Worm (Caenorhabditis elegans): ENCODE data around the gene M110.7.
A peak's percentile ranks its signal among the peaks of the same experiment; 100 is the strongest.

M110.7 gene

DNA sequence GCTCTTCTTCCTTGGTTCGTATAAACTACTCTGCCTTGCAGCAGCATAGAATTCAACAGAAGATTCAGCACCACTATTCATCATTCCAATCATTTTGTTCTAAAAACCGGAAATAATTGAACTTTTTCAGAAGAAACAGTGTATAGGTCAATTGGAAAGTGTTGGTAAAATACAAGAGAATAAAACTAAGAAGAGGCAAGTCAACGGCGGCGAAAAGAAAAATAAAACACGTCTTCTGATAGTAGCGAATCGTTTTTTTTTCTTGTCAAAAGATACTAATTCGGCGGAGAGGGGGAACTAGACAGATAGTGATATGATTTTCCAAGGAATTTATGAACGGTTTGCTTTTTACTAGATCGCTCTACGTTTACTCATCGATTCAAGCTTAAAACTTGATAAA lies 26.4 kb downstream of the M110.7 start, which contains the start of gene F35C11.6:
Gene F35C11.6 (minus strand): TSS at position 101 of the 400 bp plus-strand sequence.
- TF ChIP-seq ama-1 (optimal IDR thresholded peaks at IDR 0.05) (no peak), pha-4 (tag; optimal IDR thresholded peaks at IDR 0.05) (no peak), elt-1 (tag; optimal IDR thresholded peaks at IDR 0.05) (no peak), nhr-43 (tag; optimal IDR thresholded peaks at IDR 0.05; ENCODE audit: poor library complexity, severe bottlenecking) (no peak), mml-1 (tag; optimal IDR thresholded peaks at IDR 0.05) (no peak), fkh-10 (GFP tag; optimal IDR thresholded peaks at IDR 0.05) (no peak), nhr-77 (tag; optimal IDR thresholded peaks at IDR 0.05) (no peak), ceh-9 (tag; optimal IDR thresholded peaks at IDR 0.05) (no peak), ZK546.5 (tag; optimal IDR thresholded peaks at IDR 0.05) (no peak), fos-1 (tag; optimal IDR thresholded peaks at IDR 0.05) (no peak)

DNA sequence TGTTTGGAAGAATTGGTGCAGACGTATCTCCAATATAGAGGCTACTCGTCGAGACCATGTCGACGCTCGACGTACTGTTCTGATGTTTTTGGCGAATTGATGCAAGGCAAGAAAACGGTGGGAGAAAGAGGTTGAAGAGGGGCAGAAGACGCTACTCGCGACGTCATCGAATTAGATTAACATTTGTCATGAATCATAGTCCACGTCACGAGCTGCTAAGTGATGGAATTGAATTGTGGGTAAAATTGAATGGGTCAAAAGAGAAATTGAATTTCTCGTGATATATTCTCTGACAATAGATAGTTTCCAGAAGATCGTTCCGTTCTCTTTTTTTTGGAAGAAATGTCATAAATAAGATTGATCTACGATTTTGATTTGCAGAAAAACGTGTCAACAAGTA lies 27.1 kb downstream of the M110.7 start:
- TF ChIP-seq ZK546.5 (tag; optimal IDR thresholded peaks at IDR 0.05) (no peak), unc-62 (GFP tag; optimal IDR thresholded peaks at IDR 0.05) (no peak), jun-1 (tag; optimal IDR thresholded peaks at IDR 0.05) (no peak), fkh-2 (tag; optimal IDR thresholded peaks at IDR 0.05) (no peak), nhr-67 (tag; optimal IDR thresholded peaks at IDR 0.05) (no peak), hmg-11 (tag; optimal IDR thresholded peaks at IDR 0.05) (no peak), nhr-25 (tag; optimal IDR thresholded peaks at IDR 0.05) (peak; percentile 26), daf-12 (tag; optimal IDR thresholded peaks at IDR 0.05) (no peak), nhr-43 (tag; optimal IDR thresholded peaks at IDR 0.05; ENCODE audit: poor library complexity, severe bottlenecking) (no peak), nhr-23 (tag; optimal IDR thresholded peaks at IDR 0.05) (peak; percentile 33), ceh-16 (tag; optimal IDR thresholded peaks at IDR 0.05) (no peak), nhr-28 (tag; optimal IDR thresholded peaks at IDR 0.05) (no peak), nhr-76 (tag; optimal IDR thresholded peaks at IDR 0.05) (no peak), nhr-77 (tag; optimal IDR thresholded peaks at IDR 0.05) (no peak)

DNA sequence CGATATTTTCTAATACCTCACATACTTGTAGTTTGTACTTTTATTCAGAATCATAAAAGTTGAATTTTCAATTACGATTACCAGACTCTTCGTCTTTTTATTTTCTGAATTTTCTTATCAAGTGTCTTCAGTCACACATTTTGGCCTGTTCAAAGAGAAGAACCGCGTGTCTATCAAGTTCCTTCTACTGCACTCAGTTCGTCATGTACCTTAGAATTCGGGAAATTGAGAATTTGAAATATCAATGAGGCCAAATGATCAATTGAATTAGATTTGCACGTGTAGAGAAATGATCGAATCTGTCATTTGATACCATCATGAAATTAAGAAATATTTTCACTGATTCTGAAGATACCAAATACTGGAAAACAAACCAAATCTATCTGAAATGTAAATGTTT lies 31.0 kb downstream of the M110.7 start:
- peak; percentile 16 for TF ChIP-seq nhr-25 (tag; optimal IDR thresholded peaks at IDR 0.05)
- TF ChIP-seq mml-1 (tag; optimal IDR thresholded peaks at IDR 0.05): no peak
- no peak for TF ChIP-seq R02D3.7 (tag; optimal IDR thresholded peaks at IDR 0.05)
- TF ChIP-seq nhr-43 (tag; optimal IDR thresholded peaks at IDR 0.05; ENCODE audit: poor library complexity, severe bottlenecking): peak; percentile 27
- peak; percentile 51 for TF ChIP-seq nhr-23 (tag; optimal IDR thresholded peaks at IDR 0.05)
- TF ChIP-seq ceh-16 (tag; optimal IDR thresholded peaks at IDR 0.05): no peak

DNA sequence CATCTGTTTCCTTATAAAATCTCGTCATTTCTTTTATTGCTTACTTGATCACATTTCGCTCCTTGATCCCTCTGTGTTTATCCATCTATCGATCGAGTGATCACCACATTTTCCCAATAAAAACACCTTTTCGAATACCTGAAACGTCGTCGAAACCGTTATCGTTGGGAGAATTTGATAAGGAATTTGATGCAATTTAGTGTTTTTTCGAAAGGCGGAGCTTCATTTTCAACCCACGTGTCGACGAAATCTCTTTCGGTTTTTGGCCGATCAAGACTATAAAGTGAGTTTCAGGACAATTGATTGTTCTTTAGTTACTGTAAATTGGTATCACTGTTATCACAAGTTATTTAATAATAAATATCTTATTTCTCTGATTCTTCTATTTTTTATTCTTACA lies 32.0 kb downstream of the M110.7 start, which contains the start of gene srdh-1:
Gene srdh-1 (plus strand): TSS at position 43 of the 400 bp plus-strand sequence.
- TF ChIP-seq snpc-4 (tag; optimal IDR thresholded peaks at IDR 0.05) (no peak), nhr-43 (tag; optimal IDR thresholded peaks at IDR 0.05; ENCODE audit: poor library complexity, severe bottlenecking) (peak; percentile 13)

DNA sequence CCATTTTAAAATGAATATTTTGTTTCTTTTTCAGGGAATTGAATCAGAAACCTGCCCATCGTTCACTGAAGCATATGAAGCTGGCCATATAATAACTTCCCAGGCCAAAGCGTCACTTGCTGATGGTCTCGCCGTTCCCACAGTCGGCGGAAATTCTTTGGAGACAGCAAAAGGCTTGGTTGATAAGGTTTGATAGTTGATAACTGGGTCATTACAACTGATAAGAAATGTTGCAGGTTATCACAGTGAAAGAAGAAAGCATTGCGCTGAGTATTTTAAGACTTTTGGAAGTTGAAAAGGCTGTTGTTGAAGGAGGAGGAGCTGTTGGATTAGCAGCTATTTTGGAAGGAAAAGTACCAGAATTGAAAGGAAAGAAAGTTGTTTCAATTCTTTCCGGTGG lies 34.0 kb downstream of the M110.7 start:
- TF ChIP-seq pqm-1 (tag; optimal IDR thresholded peaks at IDR 0.05) (peak; percentile 12), lin-15B (tag; optimal IDR thresholded peaks at IDR 0.05) (no peak), pha-4 (tag; optimal IDR thresholded peaks at IDR 0.05) (no peak), elt-3 (tag; optimal IDR thresholded peaks at IDR 0.05) (peak in 2 of 3 experiments; percentile 29 to 63), nhr-23 (tag; optimal IDR thresholded peaks at IDR 0.05) (peak; percentile 13), hmg-11 (tag; optimal IDR thresholded peaks at IDR 0.05) (no peak), elt-2 (tag; optimal IDR thresholded peaks at IDR 0.05) (peak; percentile 82)

DNA sequence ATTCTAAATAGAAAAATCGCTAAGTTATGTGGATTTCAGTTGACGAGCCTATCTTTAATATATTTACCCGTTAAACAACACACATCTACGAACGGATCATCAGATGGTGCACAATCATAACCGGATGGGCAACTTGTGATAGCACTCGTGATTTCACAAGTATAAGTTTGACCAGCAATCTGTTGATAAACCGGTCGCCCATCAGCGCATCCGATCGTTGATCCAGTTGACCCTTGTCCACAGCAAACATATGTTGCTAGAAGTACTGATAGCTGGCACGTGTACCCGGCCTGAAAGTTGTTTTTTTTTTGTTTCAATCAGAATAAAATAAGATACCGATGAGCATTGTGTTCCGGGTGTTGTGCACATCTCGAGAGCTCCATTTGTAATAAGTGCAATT lies 35.1 kb downstream of the M110.7 start:
- peak; percentile 2 for TF ChIP-seq nhr-43 (tag; optimal IDR thresholded peaks at IDR 0.05; ENCODE audit: poor library complexity, severe bottlenecking)
- TF ChIP-seq aly-2 (tag; optimal IDR thresholded peaks at IDR 0.05): no peak
- no peak for TF ChIP-seq nhr-12 (tag; optimal IDR thresholded peaks at IDR 0.05)

DNA sequence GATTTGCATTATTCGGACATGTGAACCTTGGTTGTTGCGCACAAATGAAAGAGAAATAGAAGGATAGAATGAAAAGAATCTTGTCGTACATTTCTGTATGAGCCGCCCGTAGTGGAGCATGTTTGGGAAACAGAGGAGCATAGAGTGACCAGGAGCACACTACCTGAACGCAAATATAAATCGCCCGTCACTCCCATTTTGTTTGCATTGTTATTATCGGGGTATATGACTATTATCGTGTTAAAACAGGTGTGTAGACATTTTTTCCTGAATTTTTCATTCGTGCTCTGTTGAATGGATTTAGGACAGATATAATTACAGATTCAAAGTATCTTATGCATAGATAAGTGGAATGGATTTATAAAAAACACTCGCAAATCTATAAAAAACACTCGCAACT lies 36.8 kb downstream of the M110.7 start, which contains the start of gene K01C8.2:
Gene K01C8.2 (minus strand): TSS at position 101 of the 400 bp plus-strand sequence.
- TF ChIP-seq elt-3 (tag; optimal IDR thresholded peaks at IDR 0.05): no peak
- no peak for TF ChIP-seq lin-39 (tag; optimal IDR thresholded peaks at IDR 0.05)
- TF ChIP-seq elt-1 (tag; optimal IDR thresholded peaks at IDR 0.05): no peak
- TF ChIP-seq mml-1 (tag; optimal IDR thresholded peaks at IDR 0.05): no peak
- no peak for TF ChIP-seq egl-5 (tag; optimal IDR thresholded peaks at IDR 0.05)
- TF ChIP-seq ceh-16 (tag; optimal IDR thresholded peaks at IDR 0.05): no peak
- no peak for TF ChIP-seq snpc-4 (tag; optimal IDR thresholded peaks at IDR 0.05)
- no peak for TF ChIP-seq eor-1 (tag; optimal IDR thresholded peaks at IDR 0.05)
- no peak for TF ChIP-seq lin-15B (tag; optimal IDR thresholded peaks at IDR 0.05)
- TF ChIP-seq daf-12 (tag; optimal IDR thresholded peaks at IDR 0.05): no peak
- TF ChIP-seq skn-1 (tag; optimal IDR thresholded peaks at IDR 0.05): no peak
- no peak for TF ChIP-seq elt-2 (tag; optimal IDR thresholded peaks at IDR 0.05)
- no peak for TF ChIP-seq nfya-1 (tag; optimal IDR thresholded peaks at IDR 0.05; ENCODE audit: insufficient read depth)
- TF ChIP-seq nhr-237 (tag; optimal IDR thresholded peaks at IDR 0.05): no peak
